Worm (Caenorhabditis elegans): ENCODE data around the gene edg-1.

DNA sequence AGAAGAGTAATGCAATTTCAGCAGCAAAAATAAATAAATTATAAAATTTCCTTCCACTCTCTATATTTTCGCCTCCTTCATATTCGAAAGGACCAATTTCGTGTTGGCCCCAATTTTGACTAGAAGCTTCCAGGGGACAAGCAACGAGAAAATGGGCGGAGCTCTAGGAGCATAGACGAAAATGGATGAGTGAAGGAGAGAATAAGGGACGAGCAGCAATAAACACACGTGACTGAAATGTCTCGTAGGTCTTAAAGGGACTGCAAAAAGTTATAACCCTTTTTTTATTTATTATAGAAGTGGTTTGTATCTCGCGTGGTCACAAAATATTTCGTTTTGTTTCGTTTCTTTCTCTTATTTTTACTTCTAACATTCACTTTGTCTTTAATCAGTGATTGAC lies 29.1 kb downstream of the edg-1 start:
- TF ChIP-seq ama-1 (optimal IDR thresholded peaks at IDR 0.05) (no peak), pes-1 (GFP tag; IDR thresholded peaks at IDR 0.05) (no peak), tbx-37 (GFP tag; conservative IDR thresholded peaks at IDR 0.05) (no peak), scrt-1 (GFP tag; IDR thresholded peaks at IDR 0.05) (no peak), hmbx-1 (tag; optimal IDR thresholded peaks at IDR 0.05) (no peak), ets-7 (tag; optimal IDR thresholded peaks at IDR 0.05) (no peak), B0310.2 (tag; optimal IDR thresholded peaks at IDR 0.05) (no peak), tbx-11 (GFP tag; IDR thresholded peaks at IDR 0.05) (no peak)
